Fruit fly (Drosophila melanogaster): Measurements from ENCODE around the gene sd.

Gene sd

dm6 chrX:15844139-15844538, 40.0 kb downstream of the sd start, which contains the start of the genes ArgRS and CG8578 (continued):
- TF ChIP-seq inv (GFP tag; IDR thresholded peaks at IDR 0.05; ENCODE audit: partially characterized antibody), result peak; percentile 85
- no peak for TF ChIP-seq gcm (GFP tag; optimal IDR thresholded peaks at IDR 0.05)
- TF ChIP-seq CG6272 (GFP tag; IDR thresholded peaks at IDR 0.05), result peak; percentile 69
- no peak for TF ChIP-seq CG1602 (GFP tag; optimal IDR thresholded peaks at IDR 0.05)
- TF ChIP-seq NFAT (GFP tag; IDR thresholded peaks at IDR 0.05), result no peak
- no peak for TF ChIP-seq CG8281 (tag; optimal IDR thresholded peaks at IDR 0.05)
- TF ChIP-seq gro (GFP tag; optimal IDR thresholded peaks at IDR 0.05), result peak; percentile 84
- TF ChIP-seq hth (optimal IDR thresholded peaks at IDR 0.05), result no peak
- TF ChIP-seq HLH4C (GFP tag; IDR thresholded peaks at IDR 0.05; ENCODE audit: partially characterized antibody), result peak; percentile 90
- TF ChIP-seq cad (GFP tag; optimal IDR thresholded peaks at IDR 0.05), result no peak
- TF ChIP-seq Lhr (GFP tag; optimal IDR thresholded peaks at IDR 0.05), result peak; percentile 30
- TF ChIP-seq CG16815 (GFP tag; optimal IDR thresholded peaks at IDR 0.05), result no peak
- peak; percentile 80 for TF ChIP-seq kay (GFP tag; optimal IDR thresholded peaks at IDR 0.05)
- no peak for TF ChIP-seq wek (GFP tag; optimal IDR thresholded peaks at IDR 0.05)
- TF ChIP-seq BtbVII (GFP tag; optimal IDR thresholded peaks at IDR 0.05), result no peak
- TF ChIP-seq nom (GFP tag; optimal IDR thresholded peaks at IDR 0.05), result no peak
- TF ChIP-seq CG1832 (GFP tag; optimal IDR thresholded peaks at IDR 0.05), result no peak
- no peak for TF ChIP-seq fd102C (GFP tag; optimal IDR thresholded peaks at IDR 0.05)
- TF ChIP-seq Kr (GFP tag; optimal IDR thresholded peaks at IDR 0.05), result no peak
- TF ChIP-seq Sry-δ (GFP tag; optimal IDR thresholded peaks at IDR 0.05), result peak; percentile 94
- TF ChIP-seq CG14050 (GFP tag; IDR thresholded peaks at IDR 0.05), result no peak
- peak; percentile 27; the same call in 1 of the 2 replicates for TF ChIP-seq CG17328 (GFP tag; IDR thresholded peaks at IDR 0.05)
- TF ChIP-seq gsb (GFP tag; IDR thresholded peaks at IDR 0.05), result no peak
- TF ChIP-seq CG15073 (GFP tag; optimal IDR thresholded peaks at IDR 0.05), result no peak
- TF ChIP-seq Lim3 (GFP tag; IDR thresholded peaks at IDR 0.05), result no peak
- peak; percentile 91 for TF ChIP-seq knrl (GFP tag; IDR thresholded peaks at IDR 0.05; ENCODE audit: partially characterized antibody)
- no peak for TF ChIP-seq kah (GFP tag; optimal IDR thresholded peaks at IDR 0.05)
- peak; percentile 57 for TF ChIP-seq HLH54F (GFP tag; optimal IDR thresholded peaks at IDR 0.05)
- no peak for TF ChIP-seq CG7556 (GFP tag; optimal IDR thresholded peaks at IDR 0.05)
- no peak for TF ChIP-seq trh (GFP tag; optimal IDR thresholded peaks at IDR 0.05)
- TF ChIP-seq CG5245 (GFP tag; optimal IDR thresholded peaks at IDR 0.05), result no peak
- TF ChIP-seq Hmx (GFP tag; optimal IDR thresholded peaks at IDR 0.05), result no peak
- peak; percentile 34 for TF ChIP-seq YL-1 (GFP tag; optimal IDR thresholded peaks at IDR 0.05)
- TF ChIP-seq CG1233 (GFP tag; optimal IDR thresholded peaks at IDR 0.05), result peak; percentile 71
- peak; percentile 80 for TF ChIP-seq CG2712 (tag; optimal IDR thresholded peaks at IDR 0.05)
- no peak for TF ChIP-seq rib (GFP tag; IDR thresholded peaks at IDR 0.05)
- TF ChIP-seq gsb-n (tag; optimal IDR thresholded peaks at IDR 0.05), result no peak
- TF ChIP-seq CG10565 (GFP tag; optimal IDR thresholded peaks at IDR 0.05), result no peak
- TF ChIP-seq CG17385 (GFP tag; optimal IDR thresholded peaks at IDR 0.05), result peak; percentile 22
- TF ChIP-seq Sox100B (GFP tag; optimal IDR thresholded peaks at IDR 0.05), result no peak
- no peak for TF ChIP-seq sc (optimal IDR thresholded peaks at IDR 0.05)
- TF ChIP-seq sc (GFP tag; optimal IDR thresholded peaks at IDR 0.05), result no peak
- no peak for TF ChIP-seq H15 (GFP tag; IDR thresholded peaks at IDR 0.05)
- peak; percentile 55; the same call in 2 of the 3 replicates for TF ChIP-seq ase (GFP tag; IDR thresholded peaks at IDR 0.05)
- peak; percentile 72; the same call in 2 of the 4 replicates for TF ChIP-seq chinmo (GFP tag; IDR thresholded peaks at IDR 0.05; ENCODE audit: partially characterized antibody)
- 0 out of 3 replicates have a peak, but pooled peaks have one; percentile 36 for TF ChIP-seq CG34422 (GFP tag; IDR thresholded peaks at IDR 0.05)
- TF ChIP-seq bcd (GFP tag; optimal IDR thresholded peaks at IDR 0.05), result no peak
- TF ChIP-seq CG16863 (GFP tag; optimal IDR thresholded peaks at IDR 0.05), result peak; percentile 35
- TF ChIP-seq schlank (tag; optimal IDR thresholded peaks at IDR 0.05), result peak; percentile 26
- peak; percentile 42 for TF ChIP-seq Myb (GFP tag; optimal IDR thresholded peaks at IDR 0.05)
- no peak for TF ChIP-seq CG6854 (GFP tag; optimal IDR thresholded peaks at IDR 0.05)
- peak in 1 of 3 experiments; percentile 26 for TF ChIP-seq lola (GFP tag; optimal IDR thresholded peaks at IDR 0.05)
